Fruit fly (Drosophila melanogaster) whole organism, embryonic: ENCODE results near the gene CG3704.
A peak's percentile ranks its signal among the peaks of the same experiment; 100 is the strongest.

Experiments used
- CG1024 ChIP-seq: fragments of 200-800 bp; sonication (Bioruptor generic); IDR thresholded peaks from 2 replicates; pipeline ENCODE4 v1.3.6; 2022; ENCODE audit warnings: missing biosample characterization, missing genetic modification characterization
- CG10274 ChIP-seq: fragments of 200-800 bp; sonication (Bioruptor generic); optimal IDR thresholded peaks from 3 replicates; lab custom pipeline; 2017; ENCODE audit warnings: missing biosample characterization, mild to moderate bottlenecking, missing genetic modification characterization
- CG12391 ChIP-seq: fragments of 200-800 bp; sonication (Bioruptor generic); optimal IDR thresholded peaks from 3 replicates; lab custom pipeline; 2018; ENCODE audit warnings: missing biosample characterization, mild to moderate bottlenecking, missing genetic modification characterization, moderate library complexity
- CG12659 ChIP-seq: fragments of 200-800 bp; sonication (Bioruptor generic); optimal IDR thresholded peaks from 3 replicates; lab custom pipeline; 2017; ENCODE audit warnings: mild to moderate bottlenecking, missing biosample characterization, missing genetic modification reagents, missing genetic modification characterization
- CG13287 ChIP-seq: fragments of 200-800 bp; sonication (Bioruptor generic); IDR thresholded peaks from 2 replicates; pipeline ENCODE4 v1.3.6; 2022; ENCODE audit warnings: missing biosample characterization, missing genetic modification characterization; ENCODE audit not compliant: partially characterized antibody
- CG13894 ChIP-seq: fragments of 200-800 bp; sonication (Bioruptor generic); optimal IDR thresholded peaks from 3 replicates; lab custom pipeline; 2018; ENCODE audit warnings: missing biosample characterization, mild to moderate bottlenecking, missing genetic modification characterization, moderate library complexity
- CG16815 ChIP-seq: fragments of 200-800 bp; sonication (Bioruptor generic); optimal IDR thresholded peaks from 3 replicates; lab custom pipeline; 2017; ENCODE audit warnings: missing biosample characterization, mild to moderate bottlenecking, missing genetic modification characterization
- CG2120 ChIP-seq: fragments of 200-800 bp; sonication (Bioruptor generic); optimal IDR thresholded peaks from 3 replicates; lab custom pipeline; 2016; ENCODE audit warnings: missing biosample characterization, missing genetic modification characterization
- CG2678 ChIP-seq: fragments of 200-800 bp; sonication (Bioruptor generic); optimal IDR thresholded peaks from 3 replicates; lab custom pipeline; 2019; ENCODE audit warnings: missing biosample characterization, mild to moderate bottlenecking, missing genetic modification characterization, moderate library complexity
- CG30403 ChIP-seq: fragments of 200-800 bp; sonication (Bioruptor generic); optimal IDR thresholded peaks from 3 replicates; lab custom pipeline; 2016; ENCODE audit warnings: missing biosample characterization, missing genetic modification characterization
- CG30431 ChIP-seq: fragments of 200-800 bp; sonication (Bioruptor generic); optimal IDR thresholded peaks from 2 replicates; lab custom pipeline; 2017; ENCODE audit warnings: missing biosample characterization, missing genetic modification characterization
- CG34224 ChIP-seq: fragments of 200-800 bp; sonication (Bioruptor generic); IDR thresholded peaks from 3 replicates; pipeline ENCODE4 v1.3.6; 2022; ENCODE audit warnings: missing biosample characterization, missing genetic modification characterization; ENCODE audit not compliant: partially characterized antibody
- CG5180 ChIP-seq: fragments of 200-800 bp; sonication (Bioruptor generic); optimal IDR thresholded peaks from 3 replicates; lab custom pipeline; 2017; ENCODE audit warnings: missing biosample characterization, missing genetic modification characterization, mild to moderate bottlenecking, moderate library complexity, missing genetic modification reagents
- CG5953 ChIP-seq: fragments of 200-800 bp; sonication (Bioruptor generic); IDR thresholded peaks from 2 replicates; pipeline ENCODE4 v1.3.6; 2022; ENCODE audit warnings: missing biosample characterization, missing genetic modification characterization
- CG6272 ChIP-seq: fragments of 200-800 bp; sonication (Bioruptor generic); IDR thresholded peaks from 2 replicates; pipeline ENCODE4 v1.3.6; 2022; ENCODE audit warnings: missing biosample characterization, missing genetic modification characterization
- CG6654 ChIP-seq: fragments of 200-800 bp; sonication (Bioruptor generic); optimal IDR thresholded peaks from 2 replicates; lab custom pipeline; 2017; ENCODE audit warnings: missing biosample characterization, mild to moderate bottlenecking, missing genetic modification characterization
- CG7271 ChIP-seq: fragments of 200-800 bp; sonication (Bioruptor generic); optimal IDR thresholded peaks from 2 replicates; lab custom pipeline; 2018; ENCODE audit warnings: missing biosample characterization, mild to moderate bottlenecking, missing genetic modification characterization, moderate library complexity
- CG8765 ChIP-seq: fragments of 200-800 bp; sonication (Bioruptor generic); IDR thresholded peaks from 2 replicates; pipeline ENCODE4 v1.3.6; 2022; ENCODE audit warnings: missing biosample characterization, missing genetic modification characterization
- CG8924 ChIP-seq: fragments of 200-800 bp; optimal IDR thresholded peaks from 3 replicates; lab custom pipeline; 2019; ENCODE audit warnings: missing biosample characterization, mild to moderate bottlenecking, missing genetic modification characterization, moderate library complexity
- CkIIα-i1 ChIP-seq: fragments of 200-800 bp; sonication (Bioruptor generic); IDR thresholded peaks from 2 replicates; pipeline ENCODE4 v1.3.6; 2022; ENCODE audit warnings: missing biosample characterization, missing genetic modification characterization
- Doc3 ChIP-seq: fragments of 200-800 bp; sonication (Bioruptor generic); IDR thresholded peaks from 3 replicates; pipeline ENCODE4 v1.3.6; 2022; ENCODE audit warnings: missing biosample characterization, missing genetic modification characterization; ENCODE audit not compliant: partially characterized antibody
- Gsc ChIP-seq: fragments of 200-800 bp; sonication (Bioruptor generic); IDR thresholded peaks from 2 replicates; pipeline ENCODE4 v1.3.6; 2022; ENCODE audit warnings: missing biosample characterization, missing genetic modification characterization
- HLH54F ChIP-seq: fragments of 200-800 bp; sonication (Bioruptor generic); optimal IDR thresholded peaks from 3 replicates; lab custom pipeline; 2016; ENCODE audit warnings: missing biosample characterization, missing genetic modification characterization
- HmgZ ChIP-seq: fragments of 200-800 bp; sonication (Bioruptor generic); optimal IDR thresholded peaks from 2 replicates; lab custom pipeline; 2018; ENCODE audit warnings: missing biosample characterization, mild to moderate bottlenecking, missing genetic modification characterization
- Hr51 ChIP-seq, 2 experiments: fragments of 200-800 bp; sonication (Bioruptor generic); optimal IDR thresholded peaks; 2 replicates in 1 of 2; 3 replicates in 1 of 2; lab custom pipeline; 2016 to 2018; ENCODE audit warnings: missing biosample characterization in 2 of 2, missing genetic modification characterization in 2 of 2, mild to moderate bottlenecking in 1 of 2, moderate library complexity in 1 of 2
- Meics ChIP-seq: fragments of 200-800 bp; sonication (Bioruptor generic); optimal IDR thresholded peaks from 2 replicates; lab custom pipeline; 2017; ENCODE audit warnings: missing biosample characterization, mild to moderate bottlenecking, missing genetic modification characterization
- NC2α ChIP-seq: fragments of 200-800 bp; sonication (Bioruptor generic); optimal IDR thresholded peaks from 2 replicates; lab custom pipeline; 2016; ENCODE audit warnings: missing biosample characterization, missing genetic modification characterization
- Scr ChIP-seq: fragments of 200-800 bp; sonication (Bioruptor generic); IDR thresholded peaks from 2 replicates; pipeline ENCODE4 v1.3.6; 2022; ENCODE audit warnings: missing biosample characterization, missing genetic modification characterization; ENCODE audit not compliant: partially characterized antibody
- Side ChIP-seq: fragments of 200-800 bp; sonication (Bioruptor generic); optimal IDR thresholded peaks from 2 replicates; lab custom pipeline; 2016; ENCODE audit warnings: missing biosample characterization, missing genetic modification characterization
- bab2 ChIP-seq: fragments of 200-800 bp; sonication (Bioruptor generic); optimal IDR thresholded peaks from 2 replicates; lab custom pipeline; 2016; ENCODE audit warnings: missing biosample characterization, missing genetic modification characterization
- dm ChIP-seq: fragments of 200-800 bp; sonication (Bioruptor generic); optimal IDR thresholded peaks from 3 replicates; lab custom pipeline; 2016; ENCODE audit warnings: missing biosample characterization, missing genetic modification characterization
- fd3F ChIP-seq: fragments of 200-800 bp; sonication (Bioruptor generic); optimal IDR thresholded peaks from 2 replicates; lab custom pipeline; 2018; ENCODE audit warnings: missing biosample characterization, mild to moderate bottlenecking, missing genetic modification characterization, moderate library complexity
- fu2 ChIP-seq: fragments of 200-800 bp; sonication (Bioruptor generic); optimal IDR thresholded peaks from 2 replicates; lab custom pipeline; 2016; ENCODE audit warnings: missing biosample characterization, missing genetic modification characterization
- hbn ChIP-seq: fragments of 200-800 bp; sonication (Bioruptor generic); IDR thresholded peaks from 2 replicates; pipeline ENCODE4 v1.3.6; 2022; ENCODE audit warnings: missing biosample characterization, missing genetic modification characterization; ENCODE audit not compliant: partially characterized antibody
- insv ChIP-seq, 2 experiments: fragments of 200-800 bp; sonication (Bioruptor generic); optimal IDR thresholded peaks; 3 replicates each; lab custom pipeline; 2016 to 2018; ENCODE audit warnings: missing biosample characterization in 2 of 2, missing genetic modification characterization in 2 of 2
- kay ChIP-seq: fragments of 200-800 bp; sonication (Bioruptor generic); optimal IDR thresholded peaks from 2 replicates; lab custom pipeline; 2016; ENCODE audit warnings: missing biosample characterization, missing genetic modification characterization
- maf-S ChIP-seq: fragments of 200-800 bp; sonication (Bioruptor generic); optimal IDR thresholded peaks from 2 replicates; lab custom pipeline; 2016; ENCODE audit warnings: missing biosample characterization, missing genetic modification characterization
- oc ChIP-seq: fragments of 200-800 bp; sonication (Bioruptor generic); optimal IDR thresholded peaks from 2 replicates; lab custom pipeline; 2018; ENCODE audit warnings: missing biosample characterization, mild to moderate bottlenecking, missing genetic modification characterization, moderate library complexity
- odd ChIP-seq: fragments of 200-800 bp; sonication (Bioruptor generic); optimal IDR thresholded peaks from 2 replicates; lab custom pipeline; 2017; ENCODE audit warnings: missing biosample characterization, mild to moderate bottlenecking, missing genetic modification characterization
- peb ChIP-seq: fragments of 200-800 bp; sonication (Bioruptor generic); IDR thresholded peaks from 2 replicates; pipeline ENCODE4 v1.3.6; 2022; ENCODE audit warnings: missing biosample characterization, missing genetic modification characterization
- prd ChIP-seq, 3 experiments: fragments of >200 bp in 2 of 3; fragments of 200-800 bp in 1 of 3; sonication (Bioruptor generic) in 1 of 3; optimal IDR thresholded peaks in 2 of 3; IDR thresholded peaks in 1 of 3; 2 replicates in 2 of 3; 3 replicates in 1 of 3; pipeline versions ENCODE4 v1.3.6 to Lab custom; 2017 to 2022; ENCODE audit warnings: missing biosample characterization in 1 of 3, missing genetic modification characterization in 1 of 3
- sima ChIP-seq: fragments of 200-800 bp; sonication (Bioruptor generic); optimal IDR thresholded peaks from 2 replicates; lab custom pipeline; 2016; ENCODE audit warnings: missing biosample characterization, missing genetic modification characterization
- slbo ChIP-seq: fragments of 200-800 bp; sonication (Bioruptor generic); IDR thresholded peaks from 2 replicates; pipeline ENCODE4 v1.3.6; 2022; ENCODE audit warnings: missing biosample characterization, missing genetic modification characterization
- slp2 ChIP-seq: fragments of 200-800 bp; sonication (Bioruptor generic); optimal IDR thresholded peaks from 2 replicates; lab custom pipeline; 2016; ENCODE audit warnings: missing biosample characterization, missing genetic modification characterization
- ssp ChIP-seq: fragments of 200-800 bp; sonication (Bioruptor generic); IDR thresholded peaks from 2 replicates; pipeline ENCODE4 v1.3.6; 2022; ENCODE audit warnings: missing biosample characterization, missing genetic modification characterization
- yki ChIP-seq: fragments of >200 bp; optimal IDR thresholded peaks from 3 replicates; lab custom pipeline; 2018
- zf30C ChIP-seq: fragments of 200-800 bp; sonication (Bioruptor generic); optimal IDR thresholded peaks from 3 replicates; lab custom pipeline; 2018; ENCODE audit warnings: missing biosample characterization, mild to moderate bottlenecking, missing genetic modification characterization

Gene CG3704

DNA sequence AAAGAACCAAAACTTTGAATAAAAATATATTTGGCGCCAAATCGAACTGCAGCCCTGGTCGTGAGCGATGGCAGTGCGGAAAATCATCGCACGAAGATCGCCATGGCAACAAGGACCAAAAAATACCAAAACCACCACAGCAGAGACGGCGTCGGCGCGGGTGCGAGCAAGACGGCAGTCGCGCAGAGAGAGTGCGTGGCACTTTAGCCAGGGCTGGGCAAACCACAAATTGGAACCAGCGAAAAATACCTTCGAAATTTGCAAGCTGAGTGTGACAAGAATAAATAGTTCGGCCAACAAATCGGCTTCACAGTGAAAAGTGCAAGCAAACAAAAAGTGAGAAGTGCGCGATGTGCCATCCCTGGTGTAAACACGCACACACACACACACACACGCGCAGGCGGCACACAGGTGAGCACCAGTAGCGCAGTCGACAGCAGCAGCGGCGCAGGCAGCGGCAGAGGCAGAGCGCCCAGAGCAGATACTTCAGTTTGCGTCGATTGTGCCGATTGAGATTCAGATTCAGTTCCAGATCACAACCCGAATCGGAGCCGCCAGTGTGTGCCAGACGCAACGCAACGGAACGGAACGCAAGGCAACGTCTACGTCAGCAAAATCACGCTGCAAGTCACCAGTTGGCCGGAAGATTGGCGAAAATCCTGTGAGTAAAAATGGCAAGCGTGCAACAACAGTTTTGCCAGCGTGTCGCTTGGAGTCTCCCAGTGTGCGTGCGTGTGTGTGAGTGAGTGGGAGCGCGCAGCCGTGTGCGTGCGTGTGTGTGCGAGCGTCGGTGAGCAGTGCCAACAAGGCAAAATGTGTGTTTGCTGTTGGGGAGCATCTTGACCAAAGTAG is 5.3 kb downstream of the CG3704 start, which contains the start of gene TRAM (continued):
- TF ChIP-seq CG2120 (GFP tag; lab: Kevin White, UChicago) = peak; percentile 99
- TF ChIP-seq CG12391 (tag; lab: Kevin White, UChicago) = peak; percentile 98
- peak; percentile 97 for TF ChIP-seq maf-S (GFP tag; lab: Kevin White, UChicago)
- peak; percentile 41 to 82 for TF ChIP-seq insv (GFP tag; optimal IDR thresholded peaks at IDR 0.05; lab: Kevin White, UChicago)
- TF ChIP-seq peb (GFP tag; lab: Robert Waterston, UW) = peak; percentile 98
- TF ChIP-seq Side (GFP tag; lab: Kevin White, UChicago) = peak; percentile 98
- peak; percentile 95 for TF ChIP-seq sima
- peak; percentile 98 for TF ChIP-seq CG30431
- peak; percentile 69 for TF ChIP-seq hbn (GFP tag; lab: Robert Waterston, UW)
- peak; percentile 99 for TF ChIP-seq CG5953
- TF ChIP-seq slp2 (GFP tag; lab: Kevin White, UChicago) = peak; percentile 98
- TF ChIP-seq bab2 (GFP tag; lab: Kevin White, UChicago) = peak; percentile 99
- TF ChIP-seq CG7271 (tag; lab: Kevin White, UChicago) = peak; percentile 86
- TF ChIP-seq CG13287 (GFP tag; lab: Robert Waterston, UW) = peak; percentile 81
- TF ChIP-seq CG12659 (GFP tag; lab: Kevin White, UChicago) = peak; percentile 99
- peak; percentile 95 for TF ChIP-seq kay (GFP tag; lab: Kevin White, UChicago)
- peak; percentile 91 for TF ChIP-seq CG6654 (GFP tag; lab: Kevin White, UChicago)
- peak; percentile 99 for TF ChIP-seq HmgZ (tag; lab: Kevin White, UChicago)
- TF ChIP-seq CG1024 = peak; percentile 96
- peak; percentile 97 for TF ChIP-seq oc (tag; lab: Kevin White, UChicago)
- TF ChIP-seq Scr = peak; percentile 83
- TF ChIP-seq CG8765 (GFP tag; lab: Robert Waterston, UW) = peak; percentile 98
- TF ChIP-seq CG2678 (tag; lab: Kevin White, UChicago) = peak; percentile 98
- TF ChIP-seq NC2α (GFP tag; lab: Kevin White, UChicago) = peak; percentile 98
- TF ChIP-seq CG5180 = peak; percentile 88
- no peak for TF ChIP-seq yki (lab: Kevin White, UChicago)
- peak; percentile 68 for TF ChIP-seq CG34224 (GFP tag; lab: Robert Waterston, UW)
- peak; percentile 94 for TF ChIP-seq ssp (GFP tag; lab: Robert Waterston, UW)
- peak; percentile 96 for TF ChIP-seq Gsc (GFP tag; lab: Robert Waterston, UW)
- peak; percentile 98 for TF ChIP-seq CG6272 (GFP tag; lab: Robert Waterston, UW)
- TF ChIP-seq CG16815 = peak; percentile 98
- TF ChIP-seq prd (optimal IDR thresholded peaks at IDR 0.05; lab: Kevin White, UChicago) = no peak
- peak; percentile 100 for TF ChIP-seq prd (GFP tag; IDR thresholded peaks at IDR 0.05; lab: Robert Waterston, UW)
- peak; percentile 98 for TF ChIP-seq HLH54F (GFP tag; lab: Kevin White, UChicago)
- TF ChIP-seq zf30C (GFP tag; lab: Kevin White, UChicago) = peak; percentile 49
- TF ChIP-seq CG13894 (tag; lab: Kevin White, UChicago) = peak; percentile 97
- TF ChIP-seq dm (GFP tag; lab: Kevin White, UChicago) = peak; percentile 98
- peak; percentile 91 for TF ChIP-seq CG10274 (GFP tag; lab: Kevin White, UChicago)
- peak; percentile 98 for TF ChIP-seq Meics
- peak; percentile 98 for TF ChIP-seq fu2
- peak; percentile 98 for TF ChIP-seq CG30403 (GFP tag; lab: Kevin White, UChicago)
- TF ChIP-seq CG8924 = peak; percentile 93
- TF ChIP-seq slbo (GFP tag; lab: Robert Waterston, UW) = peak; percentile 99
- TF ChIP-seq CkIIα-i1 (GFP tag; lab: Robert Waterston, UW) = peak; percentile 91
- peak; percentile 97 for TF ChIP-seq fd3F (GFP tag; lab: Kevin White, UChicago)
- peak; percentile 96 to 99 for TF ChIP-seq Hr51 (GFP tag; optimal IDR thresholded peaks at IDR 0.05; lab: Kevin White, UChicago)
- TF ChIP-seq Doc3 = peak; percentile 60; the same call in 2 of the 3 replicates
- TF ChIP-seq odd (GFP tag; lab: Kevin White, UChicago) = peak; percentile 96
